Worm (Caenorhabditis elegans) whole organism, midembryonic: ENCODE measurements around the gene C16C8.7.

ENCODE experiments used
- cog-1 ChIP-seq: sonication (generic microtip); optimal IDR thresholded peaks from 2 replicates; lab custom pipeline; 2016; ENCODE audit warnings: missing genetic modification characterization, missing compliant biosample characterization
- flt-1 ChIP-seq: fragments of 200-800 bp; sonication (Bioruptor generic); IDR thresholded peaks from 2 replicates; pipeline ENCODE4 v1.3.6; 2022; ENCODE audit warnings: missing genetic modification characterization, missing compliant biosample characterization
- klf-2 ChIP-seq: fragments of 200-800 bp; sonication (Bioruptor generic); conservative IDR thresholded peaks from 2 replicates; pipeline ENCODE4 v1.3.6; 2022; ENCODE audit warnings: missing genetic modification reagents, missing genetic modification characterization, missing compliant biosample characterization
- med-1 ChIP-seq: sonication (generic microtip); optimal IDR thresholded peaks from 2 replicates; lab custom pipeline; 2017; ENCODE audit warnings: missing genetic modification characterization, mild to moderate bottlenecking, missing compliant biosample characterization, antibody characterized with exemption, missing genetic modification reagents; ENCODE audit not compliant: insufficient read depth
- ztf-23 ChIP-seq: fragments of 200-800 bp; sonication (Bioruptor generic); IDR thresholded peaks from 2 replicates; pipeline ENCODE4 v1.3.6; 2022; ENCODE audit warnings: missing genetic modification reagents, missing genetic modification characterization, missing compliant biosample characterization

- TF ChIP-seq med-1 (GFP tag; lab: Kevin White, UChicago), result no peak
- TF ChIP-seq flt-1 (GFP tag; lab: Robert Waterston, UW), result no peak
- TF ChIP-seq klf-2, result no peak
- no peak for TF ChIP-seq cog-1 (tag; lab: Kevin White, UChicago)
- no peak for TF ChIP-seq ztf-23 (GFP tag; lab: Robert Waterston, UW)
Observed at ce11 chrII:3447906-3448305, 12.0 kb downstream of the C16C8.7 start, which contains the start of gene C16C8.21.
